Worm (Caenorhabditis elegans) whole organism, mixed stage, embryonic: ENCODE results near the gene pqn-35.

Source experiments
- M03D4.4 ChIP-seq: sonication (generic microtip); optimal IDR thresholded peaks from 2 replicates; lab custom pipeline; 2017; ENCODE audit warnings: mild to moderate bottlenecking, missing genetic modification characterization, missing compliant biosample characterization
- bed-3 ChIP-seq: fragments of 200-800 bp; sonication (Bioruptor generic); optimal IDR thresholded peaks from 3 replicates; lab custom pipeline; 2018; ENCODE audit warnings: mild to moderate bottlenecking, missing genetic modification characterization, moderate library complexity, missing compliant biosample characterization
- blmp-1 ChIP-seq: fragments of 150-350 bp; optimal IDR thresholded peaks from 2 replicates; lab custom pipeline; 2014; ENCODE audit warnings: missing biosample characterization, missing genetic modification characterization
- ces-1 ChIP-seq: fragments of 150-350 bp; optimal IDR thresholded peaks from 2 replicates; lab custom pipeline; 2014; ENCODE audit warnings: missing biosample characterization, missing genetic modification reagents, missing genetic modification characterization
- lsy-2 ChIP-seq: fragments of 150-350 bp; optimal IDR thresholded peaks from 2 replicates; lab custom pipeline; 2014; ENCODE audit warnings: missing biosample characterization, missing genetic modification characterization
- nhr-12 ChIP-seq: fragments of 150-350 bp; optimal IDR thresholded peaks from 2 replicates; lab custom pipeline; 2014; ENCODE audit warnings: missing biosample characterization, missing genetic modification characterization
- nhr-28 ChIP-seq: fragments of 150-350 bp; optimal IDR thresholded peaks from 2 replicates; lab custom pipeline; 2014; ENCODE audit warnings: missing biosample characterization, missing genetic modification characterization
- nhr-76 ChIP-seq: sonication (generic microtip); optimal IDR thresholded peaks from 2 replicates; lab custom pipeline; 2017; ENCODE audit warnings: missing biosample characterization, missing genetic modification characterization
- snpc-4 ChIP-seq: fragments of 150-350 bp; optimal IDR thresholded peaks from 2 replicates; lab custom pipeline; 2014; ENCODE audit warnings: missing biosample characterization, missing genetic modification characterization
- sptf-1 ChIP-seq: sonication (generic microtip); optimal IDR thresholded peaks from 2 replicates; lab custom pipeline; 2017; ENCODE audit warnings: mild to moderate bottlenecking, missing genetic modification characterization, moderate library complexity, missing compliant biosample characterization
- tbx-8 ChIP-seq: fragments of 200-800 bp; sonication (Bioruptor generic); optimal IDR thresholded peaks from 2 replicates; lab custom pipeline; 2018; ENCODE audit warnings: mild to moderate bottlenecking, missing genetic modification characterization, moderate library complexity, missing compliant biosample characterization
- unc-39 ChIP-seq: fragments of 150-350 bp; optimal IDR thresholded peaks from 2 replicates; lab custom pipeline; 2014; ENCODE audit warnings: missing biosample characterization, missing genetic modification characterization
- zip-8 ChIP-seq: fragments of 150-350 bp; optimal IDR thresholded peaks from 2 replicates; lab custom pipeline; 2014; ENCODE audit warnings: missing biosample characterization, missing genetic modification characterization
- ztf-11 ChIP-seq: fragments of 150-350 bp; optimal IDR thresholded peaks from 2 replicates; lab custom pipeline; 2014; ENCODE audit warnings: missing biosample characterization, missing genetic modification characterization

DNA sequence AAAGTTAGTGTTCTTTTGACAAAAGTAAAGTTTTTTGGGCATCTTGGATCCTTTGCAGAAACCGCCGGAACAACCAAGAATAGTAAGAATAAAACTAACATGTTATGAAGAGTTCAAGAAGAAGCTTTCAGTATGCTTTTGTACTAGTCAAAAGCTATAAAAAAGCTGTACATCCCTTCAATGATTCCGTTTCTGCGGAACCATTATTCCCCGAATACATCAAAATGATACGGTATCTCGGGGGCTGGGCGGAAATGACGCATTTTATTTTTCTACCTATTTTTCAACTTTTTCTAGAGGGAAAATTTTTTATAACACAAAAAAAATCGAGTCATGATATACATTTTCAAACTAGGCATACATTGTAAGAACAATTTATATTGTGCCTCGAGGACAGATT, 6.9 kb downstream of the pqn-35 start, which contains the start of gene clec-138:
- TF ChIP-seq nhr-28 (no peak), ces-1 (no peak), sptf-1 (no peak), M03D4.4 (no peak), lsy-2 (tag; lab: Kevin White, UChicago) (no peak), ztf-11 (tag; lab: Kevin White, UChicago) (no peak), blmp-1 (no peak), zip-8 (tag; lab: Kevin White, UChicago) (no peak), unc-39 (tag; lab: Kevin White, UChicago) (no peak), bed-3 (GFP tag; lab: Kevin White, UChicago) (no peak), snpc-4 (no peak), nhr-12 (tag; lab: Kevin White, UChicago) (no peak), nhr-76 (tag; lab: Kevin White, UChicago) (no peak), tbx-8 (GFP tag; lab: Kevin White, UChicago) (no peak)
